Worm (Caenorhabditis elegans) whole organism, dauer: Measurements from ENCODE around the gene cest-4.

Experiments
- unc-62 ChIP-seq: sonication (generic microtip); optimal IDR thresholded peaks from 2 replicates; lab custom pipeline; 2017; ENCODE audit warnings: missing biosample characterization, missing genetic modification reagents, missing genetic modification characterization

The cest-4 gene

DNA sequence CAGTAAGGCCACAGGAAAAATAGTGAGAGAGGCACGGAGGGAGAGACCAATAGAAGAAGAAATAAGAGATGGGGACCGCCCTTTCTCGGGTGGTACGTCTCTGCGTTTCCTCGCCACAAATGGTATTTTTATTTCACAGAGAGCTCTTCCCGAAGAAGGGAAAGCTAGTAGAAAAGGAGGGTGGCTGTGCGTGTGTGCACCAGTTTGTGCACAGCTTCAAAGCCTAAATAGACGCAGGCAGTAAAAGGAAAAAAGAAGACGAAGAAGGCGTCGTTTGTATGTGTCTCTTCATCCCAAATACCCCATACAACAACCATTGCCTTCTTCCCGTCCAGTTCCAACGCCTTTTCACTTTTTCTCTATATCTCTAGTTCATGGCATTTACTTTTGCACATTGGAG, 7.6 kb upstream of the cest-4 start:
- no peak for TF ChIP-seq unc-62 (GFP tag; lab: Kevin White, UChicago)

DNA sequence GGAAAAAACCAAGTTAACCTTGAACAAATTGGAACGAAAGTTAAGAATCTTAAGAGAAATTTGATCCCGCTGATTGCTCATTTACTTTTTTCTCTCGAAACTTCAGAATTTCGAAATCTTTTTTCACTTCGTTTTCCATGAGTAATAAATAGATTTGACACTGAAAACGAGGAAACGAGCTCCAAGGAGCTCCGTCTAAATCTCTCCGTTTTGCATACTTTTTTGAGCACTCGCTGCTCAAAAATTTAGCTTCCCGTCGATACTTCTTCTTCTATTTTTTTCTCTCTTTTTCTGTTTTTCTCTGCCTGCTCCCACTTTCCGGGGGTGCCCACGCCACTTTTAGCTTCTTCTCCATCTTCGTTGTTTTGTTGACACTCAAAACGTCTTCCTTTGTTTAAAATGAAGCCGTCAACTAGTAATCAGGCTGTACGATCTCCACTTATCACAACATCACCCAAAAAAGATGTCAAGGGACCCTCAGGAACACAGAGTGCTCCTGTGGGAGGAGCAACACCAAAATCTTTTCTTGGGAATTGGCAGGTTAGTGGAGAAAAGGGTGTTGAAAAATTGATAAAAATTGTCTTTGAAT, 4.4 kb upstream of the cest-4 start, which contains the start of gene C17H12.10:
Gene C17H12.10, plus strand, starts transcription at position 325 of the 589 bp plus-strand sequence.
- TF ChIP-seq unc-62 (GFP tag; lab: Kevin White, UChicago): no peak

DNA sequence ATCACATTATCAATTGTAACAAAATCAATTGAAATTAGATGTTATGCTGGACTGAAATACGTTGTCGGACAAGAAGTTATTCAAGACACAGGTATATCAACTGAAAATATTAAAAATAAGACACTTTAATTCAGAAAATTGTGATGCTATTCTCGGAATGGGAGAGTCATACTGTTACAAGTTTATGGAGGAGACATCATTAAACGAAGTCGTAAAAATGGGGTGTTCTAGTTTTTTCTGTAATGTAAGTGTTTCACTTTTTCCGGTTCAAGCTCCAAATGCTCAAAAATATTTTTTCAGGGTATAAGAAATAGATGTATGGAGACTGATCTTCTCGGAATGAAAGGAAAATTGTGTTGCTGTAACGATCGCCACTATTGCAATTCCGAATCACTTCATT, 2.7 kb upstream of the cest-4 start, which contains the start of gene C17H12.37:
Gene C17H12.37, plus strand, starts transcription at position 301 of the 400 bp plus-strand sequence.
- TF ChIP-seq unc-62 (GFP tag; lab: Kevin White, UChicago): no peak

DNA sequence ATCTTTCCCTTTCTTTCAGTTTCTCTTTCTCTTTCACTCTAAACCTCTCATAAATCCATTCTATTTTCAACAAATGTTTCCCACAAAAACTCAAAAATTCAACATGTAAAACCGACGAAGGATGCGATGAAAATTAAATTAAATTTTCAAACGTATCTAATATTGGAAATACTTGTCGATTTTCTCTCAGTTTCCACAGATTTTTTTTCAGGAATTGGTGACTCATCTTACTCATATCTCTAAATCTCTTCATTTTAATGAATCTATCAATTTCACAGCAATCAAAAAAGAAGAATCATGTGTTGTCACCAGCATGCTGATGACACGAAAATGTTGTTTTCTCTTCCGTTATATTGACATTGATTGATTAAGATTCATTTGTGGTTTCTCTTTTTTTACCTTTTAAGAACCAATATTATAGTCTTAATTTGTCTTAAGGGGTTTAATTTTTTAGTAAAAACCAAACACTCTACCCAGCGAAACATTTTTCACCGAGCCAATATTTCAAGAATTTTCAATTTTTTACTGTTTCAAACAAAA, 1.7 kb upstream of the cest-4 start:
- TF ChIP-seq unc-62 (GFP tag; lab: Kevin White, UChicago): no peak

DNA sequence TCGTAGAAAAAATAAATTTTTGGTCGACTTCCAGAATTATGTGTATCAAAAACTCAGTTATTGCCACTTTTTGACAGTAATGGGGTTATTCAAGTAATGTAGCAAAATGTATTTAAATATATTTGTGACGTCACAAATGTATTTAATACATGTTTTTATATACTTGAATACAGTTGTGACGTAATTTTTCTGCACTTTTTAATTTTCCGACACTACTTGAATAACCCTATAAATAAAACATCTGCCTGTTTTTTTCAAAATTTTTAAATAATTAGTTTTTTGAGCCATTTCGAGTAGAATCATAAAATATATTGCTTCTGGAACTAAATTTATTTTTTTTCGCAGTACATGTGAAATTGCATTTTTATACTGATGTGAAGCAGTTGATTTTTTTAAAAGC, 1.2 kb upstream of the cest-4 start:
- no peak for TF ChIP-seq unc-62 (GFP tag; lab: Kevin White, UChicago)

DNA sequence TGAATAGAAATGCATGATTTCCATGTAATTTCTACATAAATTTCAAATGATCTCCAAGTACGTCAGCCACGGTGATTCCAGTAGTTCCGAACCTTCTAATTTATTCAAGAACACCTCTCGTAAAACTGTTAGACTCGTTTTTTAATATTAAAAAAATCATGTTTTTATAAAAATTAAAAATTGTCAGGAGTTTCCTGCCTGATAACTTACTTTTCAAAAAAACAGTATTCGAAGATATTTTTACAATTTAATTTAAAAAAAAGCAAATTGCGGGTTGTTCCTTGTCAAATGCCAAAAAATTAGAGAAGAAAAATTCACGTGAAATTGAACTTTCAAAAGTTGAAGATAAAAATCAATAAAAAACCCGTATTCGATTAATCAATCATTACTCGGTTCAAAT, 6.6 kb downstream of the cest-4 start, which contains the start of the genes C17H12.3 and C17H12.12:
Gene C17H12.3, minus strand, starts transcription at position 101 of the 400 bp plus-strand sequence.
Gene C17H12.12, plus strand, starts transcription at position 396 of the 400 bp plus-strand sequence.
- no peak for TF ChIP-seq unc-62 (GFP tag; lab: Kevin White, UChicago)

DNA sequence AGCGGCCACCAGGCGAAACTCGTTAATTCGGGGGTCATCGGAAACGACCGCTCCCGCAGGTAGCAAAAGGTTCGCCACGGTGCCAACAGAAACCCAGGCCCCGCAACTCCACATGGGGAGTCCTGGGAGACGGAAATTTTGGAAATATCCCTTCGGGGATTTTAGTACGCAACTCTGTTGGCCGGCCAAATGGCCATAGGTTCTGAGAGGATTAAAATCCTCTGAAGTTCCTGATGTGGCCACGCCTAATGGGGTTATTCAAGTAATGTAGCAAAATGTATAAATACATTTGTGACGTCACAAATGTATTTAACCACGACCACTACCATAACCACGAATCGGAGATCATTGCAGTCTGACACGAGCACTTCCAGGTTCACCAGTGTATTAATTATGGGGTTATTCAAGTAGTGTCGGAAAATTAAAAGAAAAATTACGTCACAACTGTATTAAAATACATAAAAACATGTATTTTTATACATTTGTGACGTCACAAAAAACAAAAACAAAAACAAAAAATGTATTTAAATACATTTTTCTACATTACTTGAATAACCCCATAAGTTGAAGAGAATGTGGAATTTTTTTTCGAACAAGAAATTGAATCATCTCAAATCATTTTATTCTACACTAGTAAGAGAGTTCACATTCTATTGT, 8.7 kb downstream of the cest-4 start:
- TF ChIP-seq unc-62 (GFP tag; lab: Kevin White, UChicago): no peak

DNA sequence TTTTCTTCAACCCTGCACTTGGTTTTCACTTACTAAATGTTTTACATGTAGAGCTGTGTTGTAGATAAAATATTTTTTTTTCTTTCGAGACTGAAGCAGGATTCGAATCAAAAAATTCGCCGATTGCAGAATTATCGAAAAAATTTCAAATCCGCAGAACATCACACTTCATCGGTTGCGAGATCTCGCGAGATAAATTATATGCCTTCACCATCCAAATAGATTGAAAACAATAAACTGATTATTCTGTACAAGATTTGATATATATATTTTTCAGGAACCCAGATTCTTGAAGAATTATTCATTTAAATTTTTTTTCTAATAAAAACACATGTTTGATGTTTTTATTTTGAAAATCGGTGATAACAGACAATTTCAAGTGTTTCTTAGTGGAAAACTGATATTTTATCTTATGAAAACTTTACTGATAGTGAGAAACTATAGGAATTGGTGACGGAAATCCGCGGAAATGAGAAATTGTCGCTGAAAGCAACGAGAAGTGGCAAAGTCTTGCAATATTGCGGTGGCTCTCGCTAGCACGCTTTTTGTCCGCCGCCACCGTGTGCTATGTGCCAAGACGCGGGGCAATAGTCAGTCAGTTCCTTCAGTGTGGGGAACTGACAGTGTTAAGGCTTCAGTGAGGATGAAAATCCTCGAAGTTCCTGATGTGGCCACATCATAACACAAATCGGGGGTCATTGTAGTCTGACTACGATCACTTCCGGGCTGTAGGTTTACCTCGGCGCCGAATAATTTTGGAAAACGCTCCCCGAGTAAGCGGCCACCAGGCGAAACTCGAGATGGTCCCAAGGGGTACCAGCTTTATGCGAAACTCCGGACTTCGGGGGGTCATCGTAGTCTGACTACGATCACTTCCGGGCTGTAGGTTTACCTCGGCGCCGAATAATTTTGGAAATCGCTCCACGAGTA, 9.5 kb downstream of the cest-4 start:
- no peak for TF ChIP-seq unc-62 (GFP tag; lab: Kevin White, UChicago)

DNA sequence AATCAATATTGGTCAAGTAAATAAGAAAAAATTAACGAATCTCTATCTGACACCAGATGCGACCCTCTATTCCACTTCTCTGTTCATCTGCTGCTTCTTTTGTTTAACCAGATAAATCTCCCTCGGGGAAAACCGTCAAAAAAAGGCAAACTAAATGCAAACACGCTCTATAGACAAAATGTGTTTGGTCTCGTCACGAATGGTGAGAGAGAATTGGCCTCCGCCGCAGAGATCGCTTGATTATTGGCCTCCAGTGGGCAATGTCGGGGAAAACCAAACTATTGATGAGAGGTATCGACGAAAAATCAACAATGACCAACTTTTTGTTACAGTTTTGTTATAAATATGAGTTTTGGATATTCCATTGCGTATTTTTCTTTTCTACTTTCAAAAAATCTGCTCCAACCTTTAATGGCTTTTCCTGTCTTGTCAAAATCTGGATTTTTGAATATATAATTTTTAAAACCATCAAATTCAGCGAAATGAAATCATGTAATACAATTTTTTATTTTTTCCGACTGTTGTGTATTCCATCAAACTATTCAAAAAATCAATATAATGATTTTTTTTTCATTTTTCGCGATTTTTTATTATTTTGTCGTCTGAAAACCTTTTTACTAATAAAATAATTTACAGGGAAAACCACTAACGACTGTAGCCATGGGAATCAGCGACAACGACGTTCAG, 11.6 kb downstream of the cest-4 start, which contains the start of the genes C17H12.2 and vha-8:
Gene C17H12.2, minus strand, starts transcription at position 51 of the 687 bp plus-strand sequence.
Gene vha-8, plus strand, starts transcription at position 637 of the 687 bp plus-strand sequence.
- peak; percentile 34 for TF ChIP-seq unc-62 (GFP tag; lab: Kevin White, UChicago)

DNA sequence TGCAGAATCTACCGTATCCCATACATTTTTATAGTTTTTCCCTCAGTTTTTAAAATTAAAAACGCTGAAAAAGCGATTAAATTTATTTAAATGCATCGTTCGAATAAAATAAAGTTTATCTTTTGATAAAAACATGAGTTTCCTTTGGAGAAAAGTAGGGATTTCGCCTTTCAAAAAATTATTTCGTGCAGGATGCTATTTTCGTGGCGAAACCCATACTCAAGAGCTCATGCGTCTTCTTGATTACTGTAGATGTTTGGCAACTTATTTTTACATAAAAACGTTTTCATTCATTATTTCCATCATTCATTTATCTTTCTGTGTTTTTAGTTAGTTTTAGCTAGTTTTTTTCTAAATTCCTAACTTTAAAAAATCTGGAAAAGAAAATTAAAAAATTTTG, 12.2 kb downstream of the cest-4 start:
- no peak for TF ChIP-seq unc-62 (GFP tag; lab: Kevin White, UChicago)

DNA sequence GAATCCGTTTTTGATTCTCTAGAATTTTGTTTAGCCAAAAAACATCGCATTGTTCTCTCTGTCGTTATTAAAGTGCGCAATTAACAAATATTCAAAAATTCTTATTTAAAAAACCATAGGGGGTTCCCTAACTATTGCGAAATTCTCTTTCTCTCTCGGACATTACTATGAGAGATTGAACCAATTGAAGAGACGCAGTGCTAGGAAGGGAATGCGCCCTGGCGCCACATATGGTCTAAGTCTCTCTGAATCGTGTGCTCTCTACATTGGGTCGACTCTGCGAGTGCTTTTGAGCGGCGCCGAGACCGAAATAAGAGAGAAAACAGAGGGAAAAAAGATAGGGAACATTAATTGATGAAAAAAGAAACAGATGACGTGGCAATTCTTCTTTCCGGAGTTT, 16.3 kb downstream of the cest-4 start:
- TF ChIP-seq unc-62 (GFP tag; lab: Kevin White, UChicago): no peak

DNA sequence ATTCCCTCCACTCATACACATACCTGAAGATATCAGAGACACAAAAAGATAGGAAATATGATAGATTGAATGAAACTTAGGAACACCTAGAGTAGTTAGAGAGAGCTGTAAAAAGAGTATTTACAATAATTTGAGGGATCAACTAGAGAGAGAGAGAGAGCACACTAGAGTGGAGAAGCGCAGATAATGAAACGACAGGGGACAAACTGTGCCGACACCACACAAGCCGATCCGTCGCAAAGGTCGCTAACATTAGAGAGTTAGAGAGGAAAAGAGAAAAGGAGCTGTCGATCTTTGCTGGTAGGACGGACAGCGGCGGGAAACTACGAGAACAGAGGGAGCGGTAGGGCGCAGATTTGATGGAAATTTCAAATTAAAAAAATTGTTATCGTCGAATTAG, 17.0 kb downstream of the cest-4 start, which contains the start of gene dyci-1:
Gene dyci-1, minus strand, starts transcription at position 122 of the 400 bp plus-strand sequence.
- TF ChIP-seq unc-62 (GFP tag; lab: Kevin White, UChicago): no peak

DNA sequence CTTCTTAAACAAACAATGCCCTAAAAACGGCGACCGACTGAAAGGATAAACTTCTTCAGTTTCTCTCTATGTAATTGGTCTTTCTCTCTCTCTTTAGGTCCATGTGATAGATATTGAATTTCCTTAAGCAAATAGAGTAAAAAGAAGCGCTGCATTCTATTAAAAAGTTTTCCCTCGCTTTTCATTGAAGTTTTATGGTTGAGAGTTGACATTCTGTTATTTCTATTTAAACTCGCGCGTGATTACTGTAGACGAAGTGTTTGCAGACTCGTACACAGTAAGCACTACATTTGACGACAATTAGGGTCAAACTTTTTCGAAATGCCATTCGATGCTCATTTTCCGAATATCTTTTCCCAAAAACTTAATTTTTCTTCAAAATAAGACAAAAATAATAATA, 25.0 kb downstream of the cest-4 start:
- TF ChIP-seq unc-62 (GFP tag; lab: Kevin White, UChicago): no peak

DNA sequence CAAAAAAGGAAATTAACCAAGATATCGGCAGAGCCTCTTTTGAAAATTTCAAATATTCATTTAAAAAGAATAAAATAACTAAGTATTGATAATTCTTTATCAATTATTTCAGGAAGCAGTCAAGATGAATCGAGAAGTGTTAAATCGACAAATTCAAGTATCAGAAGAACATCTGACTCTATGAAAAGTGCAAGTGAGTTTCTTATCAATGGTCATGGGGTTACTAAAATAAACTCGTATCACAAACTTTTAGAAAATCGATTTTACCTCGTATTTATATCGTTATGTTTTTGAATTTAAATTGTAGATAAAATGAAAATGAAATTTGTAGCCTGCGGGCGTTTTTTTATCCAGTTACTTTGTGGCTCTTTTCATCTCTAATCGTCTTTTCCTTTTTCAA, 30.6 kb downstream of the cest-4 start:
- no peak for TF ChIP-seq unc-62 (GFP tag; lab: Kevin White, UChicago)
